Worm (Caenorhabditis elegans) whole organism, early embryonic: ENCODE data around the gene mttu-1.

Experiments used
- ama-1 ChIP-seq: fragments of 150-350 bp; optimal IDR thresholded peaks from 2 replicates; lab custom pipeline; 2014
- hnd-1 ChIP-seq: sonication (generic microtip); optimal IDR thresholded peaks from 2 replicates; lab custom pipeline; 2016; ENCODE audit warnings: missing genetic modification characterization, missing compliant biosample characterization
- tra-4 ChIP-seq: sonication (generic microtip); optimal IDR thresholded peaks from 2 replicates; lab custom pipeline; 2017; ENCODE audit warnings: missing genetic modification characterization, missing compliant biosample characterization

- TF ChIP-seq ama-1 (lab: Kevin White, UChicago), result no peak
- TF ChIP-seq hnd-1, result no peak
- no peak for TF ChIP-seq tra-4
Measured at ce11 chrIV:11247434-11247833, 49.3 kb downstream of the mttu-1 start.
